Worm (Caenorhabditis elegans) whole organism, L3 larva: ENCODE data around the gene K08D12.4.
A peak's percentile ranks its signal among the peaks of the same experiment; 100 is the strongest.

ENCODE experiments used
- R02D3.7 ChIP-seq: fragments of 150-350 bp; optimal IDR thresholded peaks from 2 replicates; lab custom pipeline; 2014; ENCODE audit warnings: missing biosample characterization, missing genetic modification characterization
- ZK546.5 ChIP-seq: sonication (generic microtip); optimal IDR thresholded peaks from 2 replicates; lab custom pipeline; 2017; ENCODE audit warnings: missing biosample characterization, missing genetic modification characterization
- aly-2 ChIP-seq: fragments of 150-350 bp; optimal IDR thresholded peaks from 2 replicates; lab custom pipeline; 2014; ENCODE audit warnings: missing biosample characterization, missing genetic modification characterization
- ama-1 ChIP-seq: fragments of 150-350 bp; optimal IDR thresholded peaks from 2 replicates; lab custom pipeline; 2018
- ceh-16 ChIP-seq: sonication (generic microtip); optimal IDR thresholded peaks from 2 replicates; lab custom pipeline; 2017; ENCODE audit warnings: missing biosample characterization, missing genetic modification characterization
- ceh-28 ChIP-seq: fragments of 150-350 bp; optimal IDR thresholded peaks from 2 replicates; lab custom pipeline; 2014; ENCODE audit warnings: missing biosample characterization, missing genetic modification reagents, missing genetic modification characterization
- ceh-82 ChIP-seq: fragments of 150-350 bp; optimal IDR thresholded peaks from 2 replicates; lab custom pipeline; 2014; ENCODE audit warnings: missing biosample characterization, missing genetic modification characterization
- ceh-9 ChIP-seq: sonication (generic microtip); optimal IDR thresholded peaks from 2 replicates; lab custom pipeline; 2018; ENCODE audit warnings: missing biosample characterization, missing genetic modification characterization
- daf-12 ChIP-seq: fragments of 150-350 bp; optimal IDR thresholded peaks from 2 replicates; lab custom pipeline; 2014; ENCODE audit warnings: missing biosample characterization, missing genetic modification reagents, missing genetic modification characterization
- egl-27 ChIP-seq: sonication (generic microtip); optimal IDR thresholded peaks from 4 replicates; lab custom pipeline; 2017; ENCODE audit warnings: missing biosample characterization, missing genetic modification reagents, missing genetic modification characterization
- egl-5 ChIP-seq: fragments of 150-350 bp; optimal IDR thresholded peaks from 2 replicates; lab custom pipeline; 2017; ENCODE audit warnings: missing biosample characterization, missing genetic modification reagents, missing genetic modification characterization, inconsistent platforms
- elt-1 ChIP-seq: fragments of 150-350 bp; optimal IDR thresholded peaks from 2 replicates; lab custom pipeline; 2014; ENCODE audit warnings: missing biosample characterization, missing genetic modification characterization
- elt-2 ChIP-seq: sonication (generic microtip); optimal IDR thresholded peaks from 2 replicates; lab custom pipeline; 2016; ENCODE audit warnings: missing genetic modification reagents, mild to moderate bottlenecking, missing genetic modification characterization, missing compliant biosample characterization
- elt-3 ChIP-seq, 3 experiments: fragments of 150-350 bp in 1 of 3; sonication (generic microtip) in 2 of 3; optimal IDR thresholded peaks; 2 replicates in 2 of 3; 4 replicates in 1 of 3; lab custom pipeline; 2014 to 2017; ENCODE audit warnings: missing biosample characterization in 3 of 3, missing genetic modification characterization in 3 of 3
- eor-1 ChIP-seq, 2 experiments: fragments of 150-350 bp; optimal IDR thresholded peaks; 2 replicates each; lab custom pipeline; 2014 to 2018; ENCODE audit warnings: missing biosample characterization in 2 of 2, missing genetic modification characterization in 2 of 2
- fkh-10 ChIP-seq: sonication (generic microtip); optimal IDR thresholded peaks from 2 replicates; lab custom pipeline; 2017; ENCODE audit warnings: missing biosample characterization, missing genetic modification reagents, missing genetic modification characterization
- fkh-2 ChIP-seq: fragments of 150-350 bp; optimal IDR thresholded peaks from 2 replicates; lab custom pipeline; 2014; ENCODE audit warnings: missing biosample characterization, missing genetic modification reagents, missing genetic modification characterization
- fos-1 ChIP-seq: fragments of 150-350 bp; optimal IDR thresholded peaks from 2 replicates; lab custom pipeline; 2014; ENCODE audit warnings: missing biosample characterization, missing genetic modification characterization
- hmg-11 ChIP-seq: sonication (generic microtip); optimal IDR thresholded peaks from 2 replicates; lab custom pipeline; 2016; ENCODE audit warnings: missing genetic modification characterization, missing compliant biosample characterization
- jun-1 ChIP-seq: fragments of 150-350 bp; optimal IDR thresholded peaks from 2 replicates; lab custom pipeline; 2014; ENCODE audit warnings: missing biosample characterization, missing genetic modification reagents, missing genetic modification characterization
- lin-15B ChIP-seq: fragments of 150-350 bp; optimal IDR thresholded peaks from 2 replicates; lab custom pipeline; 2014; ENCODE audit warnings: missing biosample characterization, missing genetic modification characterization
- lin-39 ChIP-seq: fragments of 150-350 bp; optimal IDR thresholded peaks from 2 replicates; lab custom pipeline; 2018; ENCODE audit warnings: missing biosample characterization, missing genetic modification reagents, missing genetic modification characterization
- lsy-12 ChIP-seq: sonication (generic microtip); optimal IDR thresholded peaks from 2 replicates; lab custom pipeline; 2016; ENCODE audit warnings: mild to moderate bottlenecking, missing genetic modification characterization, missing compliant biosample characterization
- mdl-1 ChIP-seq: fragments of 150-350 bp; optimal IDR thresholded peaks from 2 replicates; lab custom pipeline; 2014; ENCODE audit warnings: missing biosample characterization, missing genetic modification characterization
- mml-1 ChIP-seq: fragments of 150-350 bp; sonication (generic microtip); optimal IDR thresholded peaks from 3 replicates; lab custom pipeline; 2014; ENCODE audit warnings: missing biosample characterization, missing genetic modification characterization
- nfya-1 ChIP-seq: sonication (generic microtip); optimal IDR thresholded peaks from 2 replicates; lab custom pipeline; 2017; ENCODE audit warnings: missing genetic modification characterization, mild to moderate bottlenecking, missing compliant biosample characterization, antibody characterized with exemption, moderate library complexity; ENCODE audit not compliant: insufficient read depth
- nhr-11 ChIP-seq: fragments of 150-350 bp; optimal IDR thresholded peaks from 2 replicates; lab custom pipeline; 2014; ENCODE audit warnings: missing biosample characterization, missing genetic modification characterization
- nhr-12 ChIP-seq: fragments of 150-350 bp; optimal IDR thresholded peaks from 2 replicates; lab custom pipeline; 2014; ENCODE audit warnings: missing biosample characterization, missing genetic modification characterization
- nhr-23 ChIP-seq: fragments of 150-350 bp; optimal IDR thresholded peaks from 2 replicates; lab custom pipeline; 2014; ENCODE audit warnings: missing biosample characterization, missing genetic modification reagents, missing genetic modification characterization
- nhr-237 ChIP-seq: fragments of 150-350 bp; optimal IDR thresholded peaks from 2 replicates; lab custom pipeline; 2014; ENCODE audit warnings: missing biosample characterization, missing genetic modification characterization
- nhr-25 ChIP-seq: sonication (generic microtip); optimal IDR thresholded peaks from 2 replicates; lab custom pipeline; 2017; ENCODE audit warnings: missing biosample characterization, missing genetic modification characterization
- nhr-28 ChIP-seq: fragments of 150-350 bp; optimal IDR thresholded peaks from 2 replicates; lab custom pipeline; 2014; ENCODE audit warnings: missing biosample characterization, missing genetic modification characterization
- nhr-43 ChIP-seq: sonication (generic microtip); optimal IDR thresholded peaks from 2 replicates; lab custom pipeline; 2016; ENCODE audit warnings: mild to moderate bottlenecking, missing genetic modification characterization, missing compliant biosample characterization; ENCODE audit not compliant: poor library complexity, severe bottlenecking
- nhr-67 ChIP-seq: fragments of 150-350 bp; optimal IDR thresholded peaks from 2 replicates; lab custom pipeline; 2014; ENCODE audit warnings: missing biosample characterization, missing genetic modification characterization
- nhr-76 ChIP-seq: fragments of 150-350 bp; sonication (generic microtip); optimal IDR thresholded peaks from 5 replicates; lab custom pipeline; 2014; ENCODE audit warnings: missing biosample characterization, missing genetic modification characterization
- nhr-77 ChIP-seq: fragments of 150-350 bp; optimal IDR thresholded peaks from 2 replicates; lab custom pipeline; 2014; ENCODE audit warnings: missing biosample characterization, missing genetic modification characterization
- pha-4 ChIP-seq: fragments of 150-350 bp; optimal IDR thresholded peaks from 2 replicates; lab custom pipeline; 2014; ENCODE audit warnings: missing biosample characterization, missing genetic modification reagents, missing genetic modification characterization
- pqm-1 ChIP-seq: fragments of 150-350 bp; optimal IDR thresholded peaks from 2 replicates; lab custom pipeline; 2017; ENCODE audit warnings: missing biosample characterization, missing genetic modification characterization, inconsistent platforms
- sea-2 ChIP-seq: fragments of 150-350 bp; sonication (generic microtip); optimal IDR thresholded peaks from 4 replicates; lab custom pipeline; 2014; ENCODE audit warnings: missing biosample characterization, missing genetic modification reagents, missing genetic modification characterization
- skn-1 ChIP-seq: fragments of 150-350 bp; optimal IDR thresholded peaks from 2 replicates; lab custom pipeline; 2014; ENCODE audit warnings: missing biosample characterization, missing genetic modification characterization
- snpc-4 ChIP-seq: fragments of 150-350 bp; optimal IDR thresholded peaks from 2 replicates; lab custom pipeline; 2014; ENCODE audit warnings: missing biosample characterization, missing genetic modification characterization
- tbx-2 ChIP-seq: sonication (generic microtip); optimal IDR thresholded peaks from 2 replicates; lab custom pipeline; 2016; ENCODE audit warnings: mild to moderate bottlenecking, missing genetic modification characterization, missing compliant biosample characterization
- unc-39 ChIP-seq: sonication (generic microtip); optimal IDR thresholded peaks from 4 replicates; lab custom pipeline; 2017; ENCODE audit warnings: missing biosample characterization, missing genetic modification characterization
- unc-62 ChIP-seq: fragments of 150-350 bp; sonication (generic microtip); optimal IDR thresholded peaks from 4 replicates; lab custom pipeline; 2014; ENCODE audit warnings: missing biosample characterization, missing genetic modification reagents, missing genetic modification characterization
- zag-1 ChIP-seq: fragments of 150-350 bp; optimal IDR thresholded peaks from 2 replicates; lab custom pipeline; 2014; ENCODE audit warnings: missing biosample characterization, missing genetic modification characterization
- ztf-11 ChIP-seq: fragments of 150-350 bp; optimal IDR thresholded peaks from 2 replicates; lab custom pipeline; 2014; ENCODE audit warnings: missing biosample characterization, missing genetic modification characterization
- ztf-4 ChIP-seq: fragments of 150-350 bp; optimal IDR thresholded peaks from 2 replicates; lab custom pipeline; 2014; ENCODE audit warnings: missing biosample characterization, missing genetic modification characterization

K08D12.4 gene

DNA sequence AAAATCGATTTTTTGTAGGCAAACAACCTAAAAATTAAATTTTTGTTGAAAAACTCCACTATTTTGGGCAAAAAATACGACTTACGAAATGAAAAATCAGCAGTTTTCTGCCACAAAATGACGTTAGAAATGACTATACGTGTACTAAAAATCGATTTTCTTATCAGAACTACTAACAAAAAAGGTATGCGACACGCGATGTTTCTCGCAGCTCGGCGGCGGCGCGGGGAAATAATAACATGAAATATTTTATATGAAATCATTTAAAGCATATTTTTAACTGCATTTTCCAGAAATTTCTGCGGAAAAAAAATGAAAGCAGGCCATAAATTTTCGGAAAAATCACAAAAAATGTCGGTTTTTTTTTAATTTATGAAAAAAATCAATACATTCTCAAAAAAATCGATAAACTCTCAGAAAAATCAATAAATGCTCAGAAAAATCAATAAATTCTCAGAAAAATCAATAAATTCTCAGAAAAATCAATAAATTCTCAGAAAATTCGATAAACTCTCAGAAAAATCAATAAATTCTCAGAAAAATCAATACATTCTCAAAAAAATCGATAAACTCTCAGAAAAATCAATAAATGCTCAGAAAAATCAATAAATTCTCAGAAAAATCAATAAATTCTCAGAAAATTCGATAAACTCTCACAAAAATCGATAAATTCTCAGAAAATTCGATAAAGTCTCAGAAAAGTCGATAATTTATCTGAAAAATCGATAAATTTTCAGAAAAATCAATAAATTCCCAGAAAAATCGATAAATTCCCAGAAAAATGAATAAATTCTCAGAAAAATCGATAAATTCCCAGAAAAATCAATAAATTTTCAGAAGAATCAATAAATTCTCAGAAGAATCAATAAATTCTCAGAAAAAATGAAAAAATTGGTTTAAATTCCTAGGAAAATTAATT, 33.3 kb downstream of the K08D12.4 start, which contains the start of gene ptpn-22:
ptpn-22 (minus strand) TSS at position 158 of the 919 bp plus-strand sequence.
- peak; percentile 13 for TF ChIP-seq elt-2
- peak; percentile 96 for TF ChIP-seq ceh-28 (tag; lab: Kevin White, UChicago)
- no peak for TF ChIP-seq nhr-43 (tag; lab: Kevin White, UChicago)
- no peak for TF ChIP-seq tbx-2 (tag; lab: Kevin White, UChicago)
- TF ChIP-seq fos-1 (tag; lab: Kevin White, UChicago), result no peak
- no peak for TF ChIP-seq sea-2 (GFP tag; lab: Kevin White, UChicago)
- TF ChIP-seq nhr-67, result no peak
- no peak for TF ChIP-seq elt-1 (tag; lab: Kevin White, UChicago)
- TF ChIP-seq, all 47 proteins: peak for 2

DNA sequence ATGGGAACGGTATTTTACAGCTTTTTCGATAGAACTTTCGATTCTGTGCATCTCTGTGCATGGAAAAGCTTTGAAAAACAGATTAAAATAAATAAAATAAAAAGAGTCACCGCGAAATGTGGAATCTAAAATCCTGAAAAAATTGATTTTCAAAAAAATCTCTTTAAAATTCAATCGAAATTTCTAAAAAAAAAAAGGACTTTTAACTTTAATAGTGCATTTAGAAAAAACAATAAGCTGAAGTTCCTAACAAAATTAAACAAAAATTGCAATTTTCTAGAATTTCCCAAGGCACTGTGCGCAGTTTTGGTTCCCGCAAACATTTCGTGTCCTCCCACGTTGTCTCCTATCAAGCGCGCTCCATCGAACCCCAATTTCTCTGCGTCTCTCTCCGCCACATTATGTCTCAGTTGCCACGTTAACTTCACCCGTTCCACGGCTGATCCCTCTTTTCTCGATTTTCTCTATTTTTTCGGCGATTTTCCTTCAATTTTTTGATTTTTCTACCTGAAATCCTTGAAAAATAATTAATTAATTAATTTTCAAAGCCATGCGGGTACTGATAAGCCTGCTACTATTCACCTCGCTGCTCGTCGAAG, 38.5 kb downstream of the K08D12.4 start, which contains the start of the genes Y41D4A.6 and Y41D4A.4:
Y41D4A.6 (minus strand) TSS at position 51 of the 599 bp plus-strand sequence.
Y41D4A.4 (plus strand) TSS at position 549 of the 599 bp plus-strand sequence.
- TF ChIP-seq nhr-237 (tag; lab: Kevin White, UChicago) (no peak), zag-1 (tag; lab: Kevin White, UChicago) (no peak), nhr-23 (peak; percentile 50), ama-1 (lab: Kevin White, UChicago) (no peak), lsy-12 (tag; lab: Kevin White, UChicago) (peak; percentile 70), elt-1 (tag; lab: Kevin White, UChicago) (no peak), unc-39 (tag; lab: Kevin White, UChicago) (no peak), nhr-12 (tag; lab: Kevin White, UChicago) (no peak), aly-2 (tag; lab: Kevin White, UChicago) (peak; percentile 52), snpc-4 (tag; lab: Kevin White, UChicago) (peak; percentile 37), fkh-10 (peak; percentile 48), ceh-82 (tag; lab: Kevin White, UChicago) (peak; percentile 38), ZK546.5 (tag; lab: Kevin White, UChicago) (no peak), jun-1 (peak; percentile 33), lin-39 (tag; lab: Kevin White, UChicago) (peak; percentile 69), nhr-11 (no peak), nhr-67 (no peak), daf-12 (tag; lab: Kevin White, UChicago) (no peak), ceh-16 (no peak), tbx-2 (tag; lab: Kevin White, UChicago) (no peak), sea-2 (GFP tag; lab: Kevin White, UChicago) (no peak), fkh-2 (tag; lab: Kevin White, UChicago) (no peak), ceh-9 (tag; lab: Kevin White, UChicago) (no peak), nhr-25 (tag; lab: Kevin White, UChicago) (peak; percentile 56), pqm-1 (tag; lab: Kevin White, UChicago) (peak; percentile 37), eor-1 (tag; optimal IDR thresholded peaks at IDR 0.05; lab: Kevin White, UChicago) (no peak), unc-62 (GFP tag; lab: Kevin White, UChicago) (no peak), nhr-76 (tag; lab: Kevin White, UChicago) (no peak), nhr-43 (tag; lab: Kevin White, UChicago) (peak; percentile 71), skn-1 (tag; lab: Kevin White, UChicago) (no peak), R02D3.7 (tag; lab: Kevin White, UChicago) (peak; percentile 57), pha-4 (tag; lab: Kevin White, UChicago) (peak; percentile 82), mdl-1 (no peak), fos-1 (tag; lab: Kevin White, UChicago) (no peak), nfya-1 (tag; lab: Kevin White, UChicago) (peak; percentile 76), elt-2 (peak; percentile 62), lin-15B (peak; percentile 90), nhr-28 (tag; lab: Kevin White, UChicago) (no peak), ceh-28 (tag; lab: Kevin White, UChicago) (peak; percentile 46), ztf-11 (tag; lab: Kevin White, UChicago) (no peak), elt-3 (tag; optimal IDR thresholded peaks at IDR 0.05; lab: Kevin White, UChicago) (no peak), nhr-77 (tag; lab: Kevin White, UChicago) (no peak), egl-27 (no peak), egl-5 (tag; lab: Kevin White, UChicago) (peak; percentile 15), ztf-4 (tag; lab: Kevin White, UChicago) (no peak), hmg-11 (tag; lab: Kevin White, UChicago) (peak; percentile 81), mml-1 (tag; lab: Kevin White, UChicago) (no peak)
